Fruit fly (Drosophila melanogaster): ENCODE measurements around the gene CG6928.

DNA sequence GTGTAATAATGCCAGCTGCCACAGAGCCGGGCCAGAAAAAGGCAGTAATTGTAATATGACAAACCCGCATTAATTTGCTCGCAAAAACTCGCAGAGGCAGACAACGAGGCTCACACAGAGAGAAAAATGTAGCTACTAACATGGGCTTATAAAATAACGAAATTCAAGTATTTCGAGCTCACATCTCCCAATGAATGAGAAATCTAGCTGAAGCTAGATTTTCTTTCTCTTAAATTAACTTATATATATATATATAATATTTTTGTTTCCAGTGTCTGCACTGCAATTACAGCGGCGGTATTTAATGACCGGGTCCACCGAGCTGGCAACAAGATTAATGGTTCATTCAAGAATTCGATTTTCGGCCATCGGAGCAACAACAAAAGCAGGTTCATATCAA is 13.2 kb downstream of the CG6928 start:
- TF ChIP-seq Mnt (GFP tag; optimal IDR thresholded peaks at IDR 0.05) (no peak), tj (GFP tag; optimal IDR thresholded peaks at IDR 0.05) (no peak), cnc (optimal IDR thresholded peaks at IDR 0.05) (no peak), kay (GFP tag; ENCODE audit: borderline replicate concordance) (no peak), CG1620 (GFP tag; optimal IDR thresholded peaks at IDR 0.05) (no peak), CG7045 (GFP tag; optimal IDR thresholded peaks at IDR 0.05) (no peak)

Data from whole organism, adult.